Fruit fly (Drosophila melanogaster) whole organism, embryonic: ENCODE measurements around the gene chrb.

Experiments used
- Bdp1 ChIP-seq: fragments of 200-800 bp; sonication (Bioruptor generic); optimal IDR thresholded peaks from 3 replicates; lab custom pipeline; 2016; ENCODE audit warnings: missing biosample characterization, missing genetic modification characterization
- Blimp-1 ChIP-seq: fragments of 200-800 bp; sonication (Bioruptor generic); optimal IDR thresholded peaks from 3 replicates; lab custom pipeline; 2018; ENCODE audit warnings: missing biosample characterization, missing genetic modification characterization, mild to moderate bottlenecking, moderate library complexity, missing genetic modification reagents
- CG10431 ChIP-seq: fragments of 200-800 bp; sonication (Bioruptor generic); optimal IDR thresholded peaks from 3 replicates; lab custom pipeline; 2018; ENCODE audit warnings: missing biosample characterization, mild to moderate bottlenecking, missing genetic modification characterization
- CG11456 ChIP-seq: fragments of 200-800 bp; sonication (Bioruptor generic); IDR thresholded peaks from 3 replicates; pipeline ENCODE4 v1.3.6; 2022; ENCODE audit warnings: missing biosample characterization, missing genetic modification characterization
- CG11504 ChIP-seq: fragments of 200-800 bp; sonication (Bioruptor generic); optimal IDR thresholded peaks from 3 replicates; lab custom pipeline; 2019; ENCODE audit warnings: missing biosample characterization, mild to moderate bottlenecking, missing genetic modification characterization, moderate library complexity
- CG11695 ChIP-seq: fragments of 200-800 bp; sonication (Bioruptor generic); IDR thresholded peaks from 3 replicates; pipeline ENCODE4 v1.3.6; 2022; ENCODE audit warnings: missing biosample characterization, missing genetic modification characterization
- CG12236 ChIP-seq: fragments of 200-800 bp; sonication (Bioruptor generic); optimal IDR thresholded peaks from 2 replicates; lab custom pipeline; 2016; ENCODE audit warnings: missing biosample characterization, missing genetic modification characterization
- CG12769 ChIP-seq: fragments of 200-800 bp; sonication (Bioruptor generic); optimal IDR thresholded peaks from 2 replicates; lab custom pipeline; 2019; ENCODE audit warnings: missing biosample characterization, mild to moderate bottlenecking, missing genetic modification characterization, moderate library complexity
- CG13424 ChIP-seq: fragments of 200-800 bp; sonication (Bioruptor generic); optimal IDR thresholded peaks from 2 replicates; lab custom pipeline; 2019; ENCODE audit warnings: missing biosample characterization, mild to moderate bottlenecking, missing genetic modification characterization, moderate library complexity
- CG15601 ChIP-seq: fragments of 200-800 bp; sonication (Bioruptor generic); optimal IDR thresholded peaks from 3 replicates; lab custom pipeline; 2019; ENCODE audit warnings: missing biosample characterization, mild to moderate bottlenecking, missing genetic modification characterization, moderate library complexity
- CG17361 ChIP-seq: fragments of 200-800 bp; sonication (Bioruptor generic); IDR thresholded peaks from 3 replicates; pipeline ENCODE4 v1.3.6; 2022; ENCODE audit warnings: missing biosample characterization, missing genetic modification characterization
- CG17385 ChIP-seq: fragments of 200-800 bp; sonication (Bioruptor generic); optimal IDR thresholded peaks from 3 replicates; lab custom pipeline; 2018; ENCODE audit warnings: missing biosample characterization, mild to moderate bottlenecking, missing genetic modification characterization
- CG17829 ChIP-seq: fragments of 200-800 bp; optimal IDR thresholded peaks from 2 replicates; lab custom pipeline; 2019; ENCODE audit warnings: missing biosample characterization, mild to moderate bottlenecking, missing genetic modification characterization, moderate library complexity
- CG18262 ChIP-seq: fragments of 200-800 bp; optimal IDR thresholded peaks from 3 replicates; lab custom pipeline; 2019; ENCODE audit warnings: missing biosample characterization, mild to moderate bottlenecking, missing genetic modification characterization, moderate library complexity
- CG2712 ChIP-seq: fragments of 200-800 bp; optimal IDR thresholded peaks from 3 replicates; lab custom pipeline; 2019; ENCODE audit warnings: missing biosample characterization, mild to moderate bottlenecking, missing genetic modification characterization, moderate library complexity
- CG31441 ChIP-seq: fragments of 200-800 bp; sonication (Bioruptor generic); IDR thresholded peaks from 2 replicates; pipeline ENCODE4 v1.3.6; 2022; ENCODE audit warnings: missing biosample characterization, missing genetic modification characterization
- CG34422 ChIP-seq: fragments of 200-800 bp; sonication (Bioruptor generic); IDR thresholded peaks from 3 replicates; pipeline ENCODE4 v1.3.6; 2022; ENCODE audit warnings: missing biosample characterization, missing genetic modification characterization
- CG5953 ChIP-seq: fragments of 200-800 bp; sonication (Bioruptor generic); IDR thresholded peaks from 2 replicates; pipeline ENCODE4 v1.3.6; 2022; ENCODE audit warnings: missing biosample characterization, missing genetic modification characterization
- CG6175 ChIP-seq: fragments of 200-800 bp; sonication (Bioruptor generic); IDR thresholded peaks from 3 replicates; pipeline ENCODE4 v1.3.6; 2022; ENCODE audit warnings: missing biosample characterization, missing genetic modification characterization
- CG7786 ChIP-seq: fragments of 200-800 bp; sonication (Bioruptor generic); optimal IDR thresholded peaks from 2 replicates; lab custom pipeline; 2016; ENCODE audit warnings: missing biosample characterization, missing genetic modification characterization
- CG7839 ChIP-seq: fragments of 200-800 bp; sonication (Bioruptor generic); optimal IDR thresholded peaks from 3 replicates; lab custom pipeline; 2018; ENCODE audit warnings: missing biosample characterization, mild to moderate bottlenecking, missing genetic modification characterization, moderate library complexity
- CG7987 ChIP-seq: fragments of 200-800 bp; sonication (Bioruptor generic); optimal IDR thresholded peaks from 2 replicates; lab custom pipeline; 2018; ENCODE audit warnings: missing biosample characterization, mild to moderate bottlenecking, missing genetic modification characterization, moderate library complexity
- CG8924 ChIP-seq: fragments of 200-800 bp; optimal IDR thresholded peaks from 3 replicates; lab custom pipeline; 2019; ENCODE audit warnings: missing biosample characterization, mild to moderate bottlenecking, missing genetic modification characterization, moderate library complexity
- Ets65A ChIP-seq: fragments of 200-800 bp; sonication (Bioruptor generic); peaks from one replicate; lab custom pipeline; 2016; ENCODE audit warnings: missing biosample characterization, missing genetic modification characterization
- Hr51 ChIP-seq, 2 experiments: fragments of 200-800 bp; sonication (Bioruptor generic); optimal IDR thresholded peaks; 2 replicates in 1 of 2; 3 replicates in 1 of 2; lab custom pipeline; 2016 to 2018; ENCODE audit warnings: missing biosample characterization in 2 of 2, missing genetic modification characterization in 2 of 2, mild to moderate bottlenecking in 1 of 2, moderate library complexity in 1 of 2
- Hr78 ChIP-seq, 2 experiments: fragments of 200-800 bp in 1 of 2; fragments of >200 bp in 1 of 2; sonication (Bioruptor generic) in 1 of 2; optimal IDR thresholded peaks; 2 replicates each; lab custom pipeline; 2017 to 2019; ENCODE audit warnings: missing biosample characterization in 2 of 2, missing genetic modification characterization in 2 of 2, mild to moderate bottlenecking in 1 of 2, moderate library complexity in 1 of 2
- Med ChIP-seq: fragments of 200-800 bp; sonication (Bioruptor generic); peaks from one replicate; lab custom pipeline; 2016; ENCODE audit warnings: missing biosample characterization, missing genetic modification characterization, mild to moderate bottlenecking, inconsistent platforms, moderate library complexity
- Meics ChIP-seq: fragments of 200-800 bp; sonication (Bioruptor generic); optimal IDR thresholded peaks from 2 replicates; lab custom pipeline; 2017; ENCODE audit warnings: missing biosample characterization, mild to moderate bottlenecking, missing genetic modification characterization
- NfI ChIP-seq: fragments of 200-800 bp; sonication (Bioruptor generic); optimal IDR thresholded peaks from 3 replicates; lab custom pipeline; 2018; ENCODE audit warnings: missing biosample characterization, mild to moderate bottlenecking, missing genetic modification characterization, moderate library complexity
- Rfx ChIP-seq: fragments of 200-800 bp; sonication (Bioruptor generic); IDR thresholded peaks from 2 replicates; pipeline ENCODE4 v1.3.6; 2022; ENCODE audit warnings: missing biosample characterization, missing genetic modification characterization
- Sox100B ChIP-seq: fragments of 200-800 bp; sonication (Bioruptor generic); optimal IDR thresholded peaks from 3 replicates; lab custom pipeline; 2018; ENCODE audit warnings: missing biosample characterization, mild to moderate bottlenecking, missing genetic modification characterization
- Ssrp ChIP-seq: fragments of 200-800 bp; sonication (Bioruptor generic); optimal IDR thresholded peaks from 2 replicates; lab custom pipeline; 2018; ENCODE audit warnings: missing biosample characterization, mild to moderate bottlenecking, missing genetic modification characterization, moderate library complexity
- bsh ChIP-seq, 2 experiments: fragments of 200-800 bp; sonication (Bioruptor generic); optimal IDR thresholded peaks; 2 replicates each; lab custom pipeline; 2017 to 2018; ENCODE audit warnings: mild to moderate bottlenecking in 2 of 2, missing biosample characterization in 2 of 2, missing genetic modification characterization in 2 of 2, moderate library complexity in 1 of 2
- cg ChIP-seq: fragments of 200-800 bp; sonication (Bioruptor generic); optimal IDR thresholded peaks from 3 replicates; lab custom pipeline; 2019; ENCODE audit warnings: missing biosample characterization, mild to moderate bottlenecking, missing genetic modification characterization, moderate library complexity
- ci ChIP-seq: fragments of 200-800 bp; sonication (Bioruptor generic); IDR thresholded peaks from 3 replicates; pipeline ENCODE4 v1.3.6; 2022; ENCODE audit warnings: missing biosample characterization, missing genetic modification characterization
- cwo ChIP-seq: fragments of 200-800 bp; sonication (Bioruptor generic); optimal IDR thresholded peaks from 3 replicates; lab custom pipeline; 2017; ENCODE audit warnings: missing biosample characterization, missing genetic modification characterization, mild to moderate bottlenecking, moderate library complexity, missing genetic modification reagents
- exex ChIP-seq: fragments of 200-800 bp; sonication (Bioruptor generic); optimal IDR thresholded peaks from 4 replicates; lab custom pipeline; 2018; ENCODE audit warnings: missing biosample characterization, mild to moderate bottlenecking, missing genetic modification characterization, moderate library complexity
- fru ChIP-seq: fragments of >200 bp; optimal IDR thresholded peaks from 2 replicates; lab custom pipeline; 2017
- gem ChIP-seq: fragments of 200-800 bp; sonication (Bioruptor generic); optimal IDR thresholded peaks from 2 replicates; lab custom pipeline; 2019; ENCODE audit warnings: missing biosample characterization, mild to moderate bottlenecking, missing genetic modification characterization, moderate library complexity
- grau ChIP-seq: fragments of 200-800 bp; optimal IDR thresholded peaks from 3 replicates; lab custom pipeline; 2019; ENCODE audit warnings: missing biosample characterization, mild to moderate bottlenecking, missing genetic modification characterization, moderate library complexity
- gsb-n ChIP-seq: fragments of 200-800 bp; sonication (Bioruptor generic); optimal IDR thresholded peaks from 3 replicates; lab custom pipeline; 2018; ENCODE audit warnings: missing biosample characterization, mild to moderate bottlenecking, missing genetic modification characterization
- hth ChIP-seq: fragments of >200 bp; optimal IDR thresholded peaks from 2 replicates; lab custom pipeline; 2017; ENCODE audit warnings: inconsistent platforms
- ind ChIP-seq: fragments of 200-800 bp; sonication (Bioruptor generic); optimal IDR thresholded peaks from 3 replicates; lab custom pipeline; 2016; ENCODE audit warnings: missing biosample characterization, missing genetic modification characterization
- nmo ChIP-seq: fragments of 200-800 bp; sonication (Bioruptor generic); optimal IDR thresholded peaks from 2 replicates; lab custom pipeline; 2018; ENCODE audit warnings: missing biosample characterization, mild to moderate bottlenecking, missing genetic modification characterization, moderate library complexity
- otp ChIP-seq: fragments of 200-800 bp; sonication (Bioruptor generic); IDR thresholded peaks from 3 replicates; pipeline ENCODE4, ENCODE4 v1.3.6; 2022; ENCODE audit warnings: missing biosample characterization, missing genetic modification characterization
- phol ChIP-seq: fragments of 200-800 bp; sonication (Bioruptor generic); optimal IDR thresholded peaks from 3 replicates; lab custom pipeline; 2018; ENCODE audit warnings: missing biosample characterization, mild to moderate bottlenecking, missing genetic modification characterization, moderate library complexity
- row ChIP-seq: fragments of 200-800 bp; sonication (Bioruptor generic); IDR thresholded peaks from 3 replicates; pipeline ENCODE4 v1.3.6; 2022; ENCODE audit warnings: missing biosample characterization, missing genetic modification characterization
- run ChIP-seq: fragments of 200-800 bp; sonication (Bioruptor generic); optimal IDR thresholded peaks from 3 replicates; lab custom pipeline; 2018; ENCODE audit warnings: missing biosample characterization, mild to moderate bottlenecking, missing genetic modification characterization
- zf30C ChIP-seq: fragments of 200-800 bp; sonication (Bioruptor generic); optimal IDR thresholded peaks from 3 replicates; lab custom pipeline; 2018; ENCODE audit warnings: missing biosample characterization, mild to moderate bottlenecking, missing genetic modification characterization

The chrb gene

dm6 chr3L:11443474-11444080 is 43.8 kb upstream of the chrb start:
- peak; percentile 34 for TF ChIP-seq CG12769 (tag; lab: Kevin White, UChicago)
- peak; percentile 47 for TF ChIP-seq CG7839 (tag; lab: Kevin White, UChicago)
- TF ChIP-seq CG8924, result peak; percentile 42
- TF ChIP-seq fru (lab: Kevin White, UChicago), result no peak
- no peak for TF ChIP-seq CG34422 (GFP tag; lab: Robert Waterston, UW)
- TF ChIP-seq CG2712 (tag; lab: Kevin White, UChicago), result peak; percentile 66
- peak; percentile 62 for TF ChIP-seq CG11504 (tag; lab: Kevin White, UChicago)
- TF ChIP-seq CG13424 (tag; lab: Kevin White, UChicago), result peak; percentile 33
- TF ChIP-seq Bdp1, result no peak
- peak; percentile 9 for TF ChIP-seq cwo (GFP tag; lab: Kevin White, UChicago)
- peak in 1 of 2 experiments; percentile 25 for TF ChIP-seq bsh (GFP tag; optimal IDR thresholded peaks at IDR 0.05; lab: Kevin White, UChicago)
- TF ChIP-seq CG7786, result no peak
- TF ChIP-seq run, result no peak
- TF ChIP-seq Blimp-1 (GFP tag; lab: Kevin White, UChicago), result peak; percentile 44
- TF ChIP-seq ind, result no peak
- TF ChIP-seq cg (GFP tag; lab: Kevin White, UChicago), result no peak
- peak; percentile 18 for TF ChIP-seq phol (tag; lab: Kevin White, UChicago)
- peak; percentile 42; the same call in 2 of the 3 replicates for TF ChIP-seq CG17361 (GFP tag; lab: Robert Waterston, UW)
- peak in 1 of 2 experiments; percentile 9 for TF ChIP-seq Hr78 (GFP tag; optimal IDR thresholded peaks at IDR 0.05; lab: Kevin White, UChicago)
- peak; percentile 2 for TF ChIP-seq CG17385 (GFP tag; lab: Kevin White, UChicago)
- peak; percentile 36; the same call in 1 of the 2 replicates for TF ChIP-seq CG31441 (GFP tag; lab: Robert Waterston, UW)
- TF ChIP-seq row (GFP tag; lab: Robert Waterston, UW), result peak; percentile 16; the same call in 1 of the 3 replicates
- TF ChIP-seq CG5953 (GFP tag; lab: Robert Waterston, UW), result no peak
- TF ChIP-seq Meics (GFP tag; lab: Kevin White, UChicago), result peak; percentile 9
- peak; percentile 17 for TF ChIP-seq Med (GFP tag; lab: Kevin White, UChicago)
- TF ChIP-seq Sox100B (GFP tag; lab: Kevin White, UChicago), result peak; percentile 48
- TF ChIP-seq Ssrp (tag; lab: Kevin White, UChicago), result peak; percentile 49
- peak; percentile 5 for TF ChIP-seq NfI
- peak; percentile 46 for TF ChIP-seq gsb-n
- no peak for TF ChIP-seq CG11695 (GFP tag; lab: Robert Waterston, UW)
- peak; percentile 71 for TF ChIP-seq gem (tag; lab: Kevin White, UChicago)
- peak; percentile 44 for TF ChIP-seq nmo (GFP tag; lab: Kevin White, UChicago)
- no peak for TF ChIP-seq CG12236 (GFP tag; lab: Kevin White, UChicago)
- no peak for TF ChIP-seq zf30C (GFP tag; lab: Kevin White, UChicago)
- 0 out of 3 replicates have a peak, but pooled peaks have one; percentile 57 for TF ChIP-seq CG11456 (GFP tag; lab: Robert Waterston, UW)
- TF ChIP-seq CG7987, result no peak
- TF ChIP-seq exex, result no peak
- TF ChIP-seq ci, result peak; percentile 46; the same call in 1 of the 3 replicates
- TF ChIP-seq CG18262 (tag; lab: Kevin White, UChicago), result peak; percentile 62
- peak; percentile 11 for TF ChIP-seq CG15601 (tag; lab: Kevin White, UChicago)
- no peak for TF ChIP-seq otp
- peak; percentile 33 for TF ChIP-seq CG17829 (tag; lab: Kevin White, UChicago)
- no peak for TF ChIP-seq Ets65A (GFP tag; lab: Kevin White, UChicago)
- TF ChIP-seq Rfx, result 0 out of 2 replicates have a peak, but pooled peaks have one; percentile 8
- peak; percentile 73 for TF ChIP-seq CG10431
- TF ChIP-seq Hr51 (GFP tag; optimal IDR thresholded peaks at IDR 0.05; lab: Kevin White, UChicago), result peak in 1 of 2 experiments; percentile 57
- TF ChIP-seq CG6175 (GFP tag; lab: Robert Waterston, UW), result 0 out of 3 replicates have a peak, but pooled peaks have one; percentile 48
- TF ChIP-seq hth (lab: Kevin White, UChicago), result no peak
- TF ChIP-seq grau (tag; lab: Kevin White, UChicago), result peak; percentile 31
